Fruit fly (Drosophila melanogaster) whole organism, prepupa: ENCODE results near the gene CG12994.
A peak's percentile ranks its signal among the peaks of the same experiment; 100 is the strongest.

Experiments
- Blimp-1 ChIP-seq: fragments of 200-800 bp; sonication (Bioruptor generic); optimal IDR thresholded peaks from 3 replicates; lab custom pipeline; 2017; ENCODE audit warnings: missing biosample characterization, missing genetic modification characterization, mild to moderate bottlenecking, moderate library complexity, missing genetic modification reagents
- CG10631 ChIP-seq: fragments of 200-800 bp; sonication (Bioruptor generic); optimal IDR thresholded peaks from 2 replicates; lab custom pipeline; 2016; ENCODE audit warnings: missing biosample characterization, missing genetic modification characterization
- CG10669 ChIP-seq: fragments of 200-800 bp; sonication (Bioruptor generic); optimal IDR thresholded peaks from 3 replicates; lab custom pipeline; 2018; ENCODE audit warnings: missing biosample characterization, mild to moderate bottlenecking, missing genetic modification characterization, moderate library complexity
- CG11294 ChIP-seq: fragments of 200-800 bp; sonication (Bioruptor generic); IDR thresholded peaks from 2 replicates; pipeline ENCODE4 v1.3.6; 2022; ENCODE audit warnings: missing biosample characterization, missing genetic modification characterization
- CG11902 ChIP-seq: fragments of 200-800 bp; sonication (Bioruptor generic); optimal IDR thresholded peaks from 3 replicates; lab custom pipeline; 2016; ENCODE audit warnings: missing biosample characterization, missing genetic modification characterization
- CG15336 ChIP-seq: fragments of 200-800 bp; sonication (Bioruptor generic); IDR thresholded peaks from 2 replicates; pipeline ENCODE4 v1.3.6; 2022; ENCODE audit warnings: missing biosample characterization, missing genetic modification characterization
- CG31627 ChIP-seq: fragments of 200-800 bp; sonication (Bioruptor generic); optimal IDR thresholded peaks from 3 replicates; lab custom pipeline; 2016; ENCODE audit warnings: missing biosample characterization, missing genetic modification characterization
- CG32006 ChIP-seq: fragments of 200-800 bp; sonication (Bioruptor generic); optimal IDR thresholded peaks from 3 replicates; lab custom pipeline; 2017; ENCODE audit warnings: missing biosample characterization, mild to moderate bottlenecking, missing genetic modification characterization
- CG3919 ChIP-seq: fragments of 200-800 bp; sonication (Bioruptor generic); optimal IDR thresholded peaks from 3 replicates; lab custom pipeline; 2016; ENCODE audit warnings: missing biosample characterization, missing genetic modification characterization
- CG6163 ChIP-seq: fragments of 200-800 bp; sonication (Bioruptor generic); IDR thresholded peaks from 3 replicates; pipeline ENCODE4 v1.3.6; 2022; ENCODE audit warnings: missing biosample characterization, missing genetic modification characterization
- CG6276 ChIP-seq: fragments of 200-800 bp; sonication (Bioruptor generic); optimal IDR thresholded peaks from 2 replicates; lab custom pipeline; 2017; ENCODE audit warnings: missing biosample characterization, mild to moderate bottlenecking, missing genetic modification characterization
- CG6808 ChIP-seq: fragments of 200-800 bp; sonication (Bioruptor generic); optimal IDR thresholded peaks from 3 replicates; lab custom pipeline; 2017; ENCODE audit warnings: missing biosample characterization, missing genetic modification characterization, mild to moderate bottlenecking, moderate library complexity, missing genetic modification reagents
- CG6854 ChIP-seq: fragments of 200-800 bp; sonication (Bioruptor generic); optimal IDR thresholded peaks from 2 replicates; lab custom pipeline; 2017; ENCODE audit warnings: missing biosample characterization, mild to moderate bottlenecking, missing genetic modification characterization
- CG8632 ChIP-seq: fragments of 200-800 bp; sonication (Bioruptor generic); optimal IDR thresholded peaks from 3 replicates; lab custom pipeline; 2016; ENCODE audit warnings: missing biosample characterization, missing genetic modification characterization
- CG9139 ChIP-seq: fragments of 200-800 bp; sonication (Bioruptor generic); optimal IDR thresholded peaks from 3 replicates; lab custom pipeline; 2017; ENCODE audit warnings: missing biosample characterization, mild to moderate bottlenecking, missing genetic modification characterization
- Eip78C ChIP-seq: fragments of 200-800 bp; sonication (Bioruptor generic); peaks from one replicate; lab custom pipeline; 2016; ENCODE audit warnings: missing biosample characterization, missing genetic modification characterization
- Eip93F ChIP-seq: fragments of 200-800 bp; sonication (Bioruptor generic); optimal IDR thresholded peaks from 2 replicates; lab custom pipeline; 2016; ENCODE audit warnings: missing biosample characterization, mild to moderate bottlenecking, missing genetic modification characterization
- Ets96B ChIP-seq: fragments of 200-800 bp; optimal IDR thresholded peaks from 2 replicates; lab custom pipeline; 2019; ENCODE audit warnings: missing biosample characterization, mild to moderate bottlenecking, missing genetic modification characterization, moderate library complexity
- Gug ChIP-seq: fragments of 200-800 bp; sonication (Bioruptor generic); IDR thresholded peaks from 2 replicates; pipeline ENCODE4 v1.3.6; 2022; ENCODE audit warnings: missing biosample characterization, missing genetic modification characterization
- Hr4 ChIP-seq: fragments of 200-800 bp; sonication (Bioruptor generic); optimal IDR thresholded peaks from 3 replicates; lab custom pipeline; 2016; ENCODE audit warnings: missing biosample characterization, missing genetic modification characterization
- Smox ChIP-seq: fragments of 200-800 bp; sonication (Bioruptor generic); optimal IDR thresholded peaks from 3 replicates; lab custom pipeline; 2016; ENCODE audit warnings: missing biosample characterization, missing genetic modification characterization
- Sox102F ChIP-seq: fragments of 200-800 bp; sonication (Bioruptor generic); optimal IDR thresholded peaks from 2 replicates; lab custom pipeline; 2016; ENCODE audit warnings: missing biosample characterization, mild to moderate bottlenecking, missing genetic modification characterization
- achi ChIP-seq: fragments of 200-800 bp; sonication (Bioruptor generic); optimal IDR thresholded peaks from 3 replicates; lab custom pipeline; 2016; ENCODE audit warnings: missing biosample characterization, missing genetic modification characterization
- cyc ChIP-seq: fragments of 200-800 bp; sonication (Bioruptor generic); optimal IDR thresholded peaks from 3 replicates; lab custom pipeline; 2016; ENCODE audit warnings: missing biosample characterization, missing genetic modification characterization
- dsx ChIP-seq: fragments of 200-800 bp; optimal IDR thresholded peaks from 3 replicates; lab custom pipeline; 2019; ENCODE audit warnings: missing biosample characterization, mild to moderate bottlenecking, missing genetic modification characterization, moderate library complexity; ENCODE audit not compliant: poor library complexity, severe bottlenecking
- eg ChIP-seq: fragments of 200-800 bp; sonication (Bioruptor generic); IDR thresholded peaks from 3 replicates; pipeline ENCODE4 v1.3.6; 2022; ENCODE audit warnings: missing biosample characterization, missing genetic modification characterization
- esn ChIP-seq: fragments of 200-800 bp; sonication (Bioruptor generic); optimal IDR thresholded peaks from 2 replicates; lab custom pipeline; 2016; ENCODE audit warnings: missing biosample characterization, mild to moderate bottlenecking, missing genetic modification characterization, moderate library complexity
- fd59A ChIP-seq: fragments of 200-800 bp; sonication (Bioruptor generic); optimal IDR thresholded peaks from 2 replicates; lab custom pipeline; 2017; ENCODE audit warnings: missing biosample characterization, mild to moderate bottlenecking, missing genetic modification characterization, missing genetic modification reagents
- fkh ChIP-seq: fragments of 200-800 bp; sonication (Bioruptor generic); optimal IDR thresholded peaks from 3 replicates; lab custom pipeline; 2017; ENCODE audit warnings: missing biosample characterization, mild to moderate bottlenecking, missing genetic modification characterization, moderate library complexity
- lz ChIP-seq: fragments of 200-800 bp; sonication (Bioruptor generic); optimal IDR thresholded peaks from 3 replicates; lab custom pipeline; 2016; ENCODE audit warnings: missing biosample characterization, missing genetic modification characterization
- net ChIP-seq: fragments of 200-800 bp; sonication (Bioruptor generic); optimal IDR thresholded peaks from 3 replicates; lab custom pipeline; 2016; ENCODE audit warnings: missing biosample characterization, missing genetic modification characterization
- pdm3 ChIP-seq: fragments of 200-800 bp; sonication (Bioruptor generic); optimal IDR thresholded peaks from 3 replicates; lab custom pipeline; 2016; ENCODE audit warnings: missing biosample characterization, missing genetic modification characterization
- ss ChIP-seq, 2 experiments: fragments of 200-800 bp; sonication (Bioruptor generic); optimal IDR thresholded peaks; 2 replicates in 1 of 2; 3 replicates in 1 of 2; lab custom pipeline; 2017 to 2018; ENCODE audit warnings: mild to moderate bottlenecking in 2 of 2, missing biosample characterization in 2 of 2, missing genetic modification characterization in 2 of 2, moderate library complexity in 1 of 2
- svp ChIP-seq: fragments of 200-800 bp; sonication (Bioruptor generic); peaks from one replicate; lab custom pipeline; 2016; ENCODE audit warnings: missing biosample characterization, missing genetic modification characterization
- topi ChIP-seq: fragments of 200-800 bp; sonication (Bioruptor generic); optimal IDR thresholded peaks from 3 replicates; lab custom pipeline; 2016; ENCODE audit warnings: missing biosample characterization, missing genetic modification characterization
- vri ChIP-seq: fragments of 200-800 bp; sonication (Bioruptor generic); optimal IDR thresholded peaks from 3 replicates; lab custom pipeline; 2016; ENCODE audit warnings: missing biosample characterization, mild to moderate bottlenecking, missing genetic modification characterization

The CG12994 gene

DNA sequence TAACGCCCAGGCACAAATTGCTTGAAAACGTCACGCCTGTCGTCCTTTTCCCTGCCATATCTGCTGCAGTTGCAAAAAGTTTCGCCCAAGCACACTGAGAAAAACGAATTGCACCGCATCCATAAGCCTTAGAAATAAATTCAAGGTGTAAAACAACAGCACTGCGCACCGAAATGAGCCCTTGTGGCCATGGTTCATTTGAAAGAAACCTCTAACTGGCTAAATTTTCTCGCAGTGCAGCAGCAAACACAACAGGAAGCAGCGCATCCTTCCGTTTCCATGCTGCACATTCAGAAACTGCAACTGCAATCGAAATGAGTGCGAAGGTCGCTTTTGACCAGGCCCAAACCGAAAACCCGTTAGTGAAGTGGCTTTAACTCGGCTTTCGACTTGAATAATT is 19.4 kb downstream of the CG12994 start (continued):
- peak; percentile 15 for TF ChIP-seq pdm3 (GFP tag; lab: Kevin White, UChicago)
- no peak for TF ChIP-seq lz (GFP tag; lab: Kevin White, UChicago)
- TF ChIP-seq vri (GFP tag; lab: Kevin White, UChicago) = no peak
- no peak for TF ChIP-seq CG10669 (GFP tag; lab: Kevin White, UChicago)
- no peak for TF ChIP-seq eg
- 0 out of 2 replicates have a peak, but pooled peaks have one; percentile 25 for TF ChIP-seq CG11294 (GFP tag; lab: Robert Waterston, UW)
- no peak for TF ChIP-seq Smox (GFP tag; lab: Kevin White, UChicago)

DNA sequence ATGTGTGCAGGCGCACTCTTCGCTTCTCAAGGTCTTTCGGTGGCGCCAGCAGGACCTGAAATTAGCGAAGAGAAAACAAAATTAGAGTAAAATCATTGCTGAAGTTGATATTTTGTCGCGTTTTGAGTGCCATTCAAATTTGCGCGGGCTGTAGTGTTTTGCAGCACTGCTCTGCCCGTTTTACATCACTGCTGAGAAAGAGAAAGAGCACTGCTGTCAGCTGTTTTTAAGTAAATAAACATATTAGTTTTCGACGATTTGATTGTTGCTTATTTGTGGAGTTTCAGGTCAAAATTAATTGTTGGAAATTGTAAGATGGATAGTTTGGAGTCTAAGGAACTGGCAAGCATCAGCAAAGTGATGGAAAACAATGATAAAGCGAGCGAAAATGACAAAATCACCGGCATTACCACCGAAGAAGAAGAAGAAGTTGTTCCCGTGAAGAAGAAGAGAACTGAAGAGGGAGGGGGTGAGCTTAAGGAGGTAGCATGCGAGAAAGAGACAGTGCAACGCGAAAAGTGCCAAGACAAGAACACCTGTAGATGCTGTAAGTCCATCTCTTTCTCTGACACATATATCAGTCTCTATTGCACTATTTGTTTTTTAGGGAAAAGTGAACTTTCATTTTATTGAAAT is 20.4 kb downstream of the CG12994 start, which contains the start of gene ENGase:
Gene ENGase, plus strand, starts transcription at position 282 of the 636 bp plus-strand sequence.
- TF ChIP-seq esn (GFP tag; lab: Kevin White, UChicago) = peak; percentile 2
- TF ChIP-seq svp = peak; percentile 51
- no peak for TF ChIP-seq topi (GFP tag; lab: Kevin White, UChicago)
- TF ChIP-seq achi (GFP tag; lab: Kevin White, UChicago) = peak; percentile 16
- peak; percentile 97 for TF ChIP-seq fkh (GFP tag; lab: Kevin White, UChicago)
- TF ChIP-seq CG9139 = no peak
- TF ChIP-seq CG6808 (GFP tag; lab: Kevin White, UChicago) = peak; percentile 54

DNA sequence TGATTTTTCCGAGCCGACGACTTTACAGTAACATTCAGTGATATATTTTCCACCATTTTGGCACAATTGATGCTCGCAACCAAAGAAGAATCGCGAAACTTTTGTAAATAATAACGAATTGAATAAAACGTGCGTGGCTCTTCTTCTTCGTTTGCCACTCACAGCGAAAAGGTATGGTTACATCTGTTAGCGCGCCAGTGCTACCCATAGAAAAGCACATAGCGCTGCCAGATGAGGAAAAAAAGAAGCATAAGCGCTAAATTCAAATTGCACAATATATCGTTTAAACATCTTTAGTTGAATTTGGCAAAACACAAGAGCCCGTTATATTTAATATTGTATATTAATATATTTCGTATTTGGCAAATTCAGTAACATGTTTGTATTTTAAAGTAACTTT is 21.8 kb downstream of the CG12994 start, which contains the start of gene CG8611:
Gene CG8611, minus strand, starts transcription at position 159 of the 400 bp plus-strand sequence.
- TF ChIP-seq CG6808 (GFP tag; lab: Kevin White, UChicago) (peak; percentile 100), CG6276 (no peak)

DNA sequence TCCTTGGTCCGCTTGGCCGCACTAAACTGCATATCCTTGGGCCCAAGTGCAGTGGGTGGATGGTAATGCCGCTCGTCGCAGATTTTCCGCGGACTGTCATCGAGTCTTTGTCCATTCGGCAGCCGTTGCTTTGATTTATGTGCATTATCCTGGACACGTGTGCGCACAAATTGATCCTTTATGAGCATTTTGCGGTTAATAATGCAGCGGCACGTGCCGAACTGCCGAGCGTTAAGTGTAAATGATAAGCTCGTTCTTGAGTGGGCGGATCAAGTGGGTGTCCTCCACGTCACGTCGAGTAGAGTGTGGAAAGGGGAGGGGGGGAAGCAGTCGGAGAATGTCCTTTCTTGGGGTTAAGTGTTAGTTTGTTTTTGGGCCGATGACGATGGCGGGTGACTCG is 36.1 kb downstream of the CG12994 start:
- no peak for TF ChIP-seq CG11902 (GFP tag; lab: Kevin White, UChicago)
- no peak for TF ChIP-seq CG8632 (GFP tag; lab: Kevin White, UChicago)
- no peak for TF ChIP-seq fd59A
- TF ChIP-seq, all 60 proteins: peak for 0

DNA sequence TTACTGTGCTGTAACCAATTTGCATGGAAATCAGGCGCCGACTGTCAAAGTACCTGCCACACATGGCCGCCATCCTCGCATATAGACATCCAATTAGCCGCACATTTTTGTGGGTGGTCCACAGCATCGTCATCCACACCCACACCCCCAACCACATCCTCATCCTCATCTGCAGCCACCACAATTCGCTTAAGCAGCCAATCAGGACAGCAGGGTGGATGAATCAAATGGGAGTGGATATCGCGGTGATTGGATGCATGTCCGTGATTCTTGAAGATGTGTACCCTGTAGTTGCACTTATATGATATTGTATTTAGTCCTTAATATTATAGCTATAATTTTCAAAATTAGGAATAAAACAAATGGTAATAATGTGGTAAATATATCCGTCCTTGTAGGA is 38.9 kb downstream of the CG12994 start:
- TF ChIP-seq Gug (no peak), Smox (GFP tag; lab: Kevin White, UChicago) (no peak), CG6808 (GFP tag; lab: Kevin White, UChicago) (no peak), CG3919 (GFP tag; lab: Kevin White, UChicago) (no peak), CG31627 (no peak), CG6163 (no peak), Hr4 (GFP tag; lab: Kevin White, UChicago) (no peak), CG15336 (no peak)
- TF ChIP-seq, all 60 proteins: peak for 0

DNA sequence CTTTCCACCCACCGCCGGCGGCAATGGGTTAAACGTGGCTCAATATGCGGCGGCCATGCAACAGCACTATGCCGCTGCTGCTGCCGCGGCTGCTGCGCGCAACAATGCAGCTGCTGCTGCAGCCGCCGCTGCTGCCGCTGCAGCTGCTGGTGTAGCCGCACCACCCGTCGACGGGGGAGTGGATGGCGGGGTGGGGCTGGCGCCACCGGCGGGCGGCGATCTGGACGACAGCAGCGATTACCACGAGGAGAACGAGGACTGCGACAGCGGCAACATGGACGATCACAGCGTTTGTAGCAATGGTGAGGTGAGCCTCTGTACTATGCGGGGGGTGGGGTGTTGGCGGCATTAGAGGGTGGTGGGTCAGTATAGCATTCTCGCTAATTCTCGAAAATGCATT is 45.6 kb downstream of the CG12994 start:
- TF ChIP-seq ss (GFP tag; optimal IDR thresholded peaks at IDR 0.05; lab: Kevin White, UChicago) (no peak), CG15336 (no peak)

DNA sequence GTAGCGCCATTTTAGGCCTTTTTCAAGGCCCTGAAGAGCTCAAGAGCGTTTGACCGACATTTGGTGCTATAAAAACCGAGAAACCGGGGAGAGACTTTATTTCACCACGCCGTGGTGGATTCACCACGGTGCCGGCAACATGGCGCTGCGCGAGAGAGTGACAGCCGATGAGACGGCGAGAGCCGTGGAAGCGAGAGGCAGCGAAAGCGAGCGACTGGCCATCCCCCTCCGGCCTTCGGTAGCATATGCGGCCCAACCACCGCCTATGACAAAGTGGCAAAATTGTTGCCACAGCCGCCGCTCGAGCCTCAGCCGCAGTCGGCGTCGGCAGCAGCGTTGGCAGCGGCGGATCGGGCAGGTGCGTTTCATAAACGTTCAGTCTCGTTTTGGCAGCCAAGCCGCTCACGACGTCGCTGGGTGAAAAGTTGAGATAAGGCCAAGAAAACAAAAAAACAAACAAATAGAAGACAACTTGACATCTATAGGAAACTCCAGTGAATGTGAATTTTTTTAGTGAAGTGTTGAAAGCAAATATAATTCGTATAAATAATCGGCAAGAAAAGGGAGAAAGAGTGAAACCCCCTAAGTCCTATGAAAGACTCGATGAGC is 46.6 kb downstream of the CG12994 start, which contains the start of gene B-H1:
Gene B-H1, plus strand, starts transcription at position 376 of the 609 bp plus-strand sequence.
- no peak for TF ChIP-seq CG10631
- TF ChIP-seq CG11294 (GFP tag; lab: Robert Waterston, UW) = no peak
- no peak for TF ChIP-seq CG32006 (GFP tag; lab: Kevin White, UChicago)
- TF ChIP-seq cyc (GFP tag; lab: Kevin White, UChicago) = no peak
- no peak for TF ChIP-seq Blimp-1
- TF ChIP-seq svp = peak; percentile 20
- no peak for TF ChIP-seq CG6854 (GFP tag; lab: Kevin White, UChicago)
- TF ChIP-seq Hr4 (GFP tag; lab: Kevin White, UChicago) = no peak
- TF ChIP-seq Ets96B (tag; lab: Kevin White, UChicago) = no peak
- TF ChIP-seq topi (GFP tag; lab: Kevin White, UChicago) = no peak
- TF ChIP-seq achi (GFP tag; lab: Kevin White, UChicago) = no peak
- TF ChIP-seq net (GFP tag; lab: Kevin White, UChicago) = no peak
- TF ChIP-seq Sox102F = no peak
- no peak for TF ChIP-seq Eip93F (GFP tag; lab: Kevin White, UChicago)
- TF ChIP-seq dsx (GFP tag; lab: Kevin White, UChicago) = peak; percentile 83
- no peak for TF ChIP-seq pdm3 (GFP tag; lab: Kevin White, UChicago)
- TF ChIP-seq Eip78C (GFP tag; lab: Kevin White, UChicago) = peak; percentile 8
- TF ChIP-seq CG10669 (GFP tag; lab: Kevin White, UChicago) = no peak
- peak; percentile 33; the same call in 1 of the 3 replicates for TF ChIP-seq CG6163
